Fruit fly (Drosophila melanogaster) whole organism, adult: ENCODE data around the gene PGRP-SB2.

Experiments used
- CG11617 ChIP-seq: fragments of 200-800 bp; sonication (Bioruptor generic); optimal IDR thresholded peaks from 2 replicates; lab custom pipeline; 2017; ENCODE audit warnings: mild to moderate bottlenecking, missing biosample characterization, missing genetic modification reagents, missing genetic modification characterization
- CG5204 ChIP-seq: fragments of 200-800 bp; sonication (Bioruptor generic); optimal IDR thresholded peaks from 2 replicates; lab custom pipeline; 2016; ENCODE audit warnings: missing biosample characterization, missing genetic modification characterization
- CG7101 ChIP-seq: fragments of 200-800 bp; sonication (Bioruptor generic); optimal IDR thresholded peaks from 2 replicates; lab custom pipeline; 2018; ENCODE audit warnings: missing biosample characterization, mild to moderate bottlenecking, missing genetic modification characterization, moderate library complexity
- Clk ChIP-seq: fragments of 200-800 bp; sonication (Bioruptor generic); optimal IDR thresholded peaks from 2 replicates; lab custom pipeline; 2017; ENCODE audit warnings: missing biosample characterization, missing genetic modification characterization
- Crg-1 ChIP-seq: fragments of 200-800 bp; sonication (Bioruptor generic); optimal IDR thresholded peaks from 2 replicates; lab custom pipeline; 2016; ENCODE audit warnings: missing biosample characterization, missing genetic modification characterization
- Hr96 ChIP-seq: fragments of 200-800 bp; sonication (Bioruptor generic); optimal IDR thresholded peaks from 2 replicates; lab custom pipeline; 2016; ENCODE audit warnings: missing biosample characterization, missing genetic modification characterization
- Mnt ChIP-seq: fragments of 200-800 bp; sonication (Bioruptor generic); optimal IDR thresholded peaks from 2 replicates; lab custom pipeline; 2016; ENCODE audit warnings: missing biosample characterization, mild to moderate bottlenecking, missing genetic modification characterization
- kay ChIP-seq: fragments of 200-800 bp; sonication (Bioruptor generic); peaks from one replicate; lab custom pipeline; 2016; ENCODE audit warnings: missing biosample characterization, missing genetic modification characterization, borderline replicate concordance
- ovo ChIP-seq: fragments of 200-800 bp; sonication (Bioruptor generic); optimal IDR thresholded peaks from 2 replicates; lab custom pipeline; 2016; ENCODE audit warnings: missing biosample characterization, missing genetic modification characterization
- pad ChIP-seq: fragments of 200-800 bp; sonication (Bioruptor generic); optimal IDR thresholded peaks from 3 replicates; lab custom pipeline; 2017; ENCODE audit warnings: missing biosample characterization, missing genetic modification characterization, mild to moderate bottlenecking, moderate library complexity, missing genetic modification reagents
- tj ChIP-seq: fragments of 200-800 bp; sonication (Bioruptor generic); optimal IDR thresholded peaks from 3 replicates; lab custom pipeline; 2017; ENCODE audit warnings: missing biosample characterization, mild to moderate bottlenecking, missing genetic modification characterization, moderate library complexity

dm6 chr3L:16762203-16762997 lies 36.1 kb downstream of the PGRP-SB2 start:
- TF ChIP-seq CG11617 (GFP tag; lab: Kevin White, UChicago) = no peak
- TF ChIP-seq Mnt (GFP tag; lab: Kevin White, UChicago) = no peak
- no peak for TF ChIP-seq kay
- no peak for TF ChIP-seq ovo (GFP tag; lab: Kevin White, UChicago)
- TF ChIP-seq Clk = no peak
- no peak for TF ChIP-seq pad (GFP tag; lab: Kevin White, UChicago)
- no peak for TF ChIP-seq Crg-1 (GFP tag; lab: Kevin White, UChicago)
- TF ChIP-seq Hr96 (GFP tag; lab: Kevin White, UChicago) = no peak
- TF ChIP-seq CG5204 (GFP tag; lab: Kevin White, UChicago) = no peak
- no peak for TF ChIP-seq tj (GFP tag; lab: Kevin White, UChicago)
- TF ChIP-seq CG7101 (tag; lab: Kevin White, UChicago) = no peak
